Fruit fly (Drosophila melanogaster): ENCODE data around the gene CG8773.

The CG8773 gene

dm6 chr3R:13275473-13275872 lies 19.1 kb upstream of the CG8773 start:
- no peak for TF ChIP-seq pnt (GFP tag; optimal IDR thresholded peaks at IDR 0.05)
- peak; percentile 52 for TF ChIP-seq CG31224 (GFP tag; IDR thresholded peaks at IDR 0.05)

- TF ChIP-seq HmgZ (tag; optimal IDR thresholded peaks at IDR 0.05) (no peak), Blimp-1 (GFP tag; optimal IDR thresholded peaks at IDR 0.05) (peak; percentile 52), bsh (GFP tag; optimal IDR thresholded peaks at IDR 0.05) (no peak), CG3847 (GFP tag; IDR thresholded peaks at IDR 0.05) (no peak), emc (GFP tag; optimal IDR thresholded peaks at IDR 0.05) (no peak), da (GFP tag; optimal IDR thresholded peaks at IDR 0.05) (no peak), kah (GFP tag; optimal IDR thresholded peaks at IDR 0.05) (no peak), crc (GFP tag; optimal IDR thresholded peaks at IDR 0.05) (no peak), BtbVII (GFP tag; optimal IDR thresholded peaks at IDR 0.05) (no peak), CG13894 (tag; optimal IDR thresholded peaks at IDR 0.05) (peak; percentile 100), Deaf1 (tag; optimal IDR thresholded peaks at IDR 0.05) (peak; percentile 87), CG12769 (tag; optimal IDR thresholded peaks at IDR 0.05) (peak; percentile 32), Lim3 (GFP tag; IDR thresholded peaks at IDR 0.05) (no peak), rib (GFP tag; IDR thresholded peaks at IDR 0.05) (0 out of 2 replicates have a peak, but pooled peaks have one; percentile 24), CG10209 (GFP tag; optimal IDR thresholded peaks at IDR 0.05) (no peak), chinmo (GFP tag; IDR thresholded peaks at IDR 0.05; ENCODE audit: partially characterized antibody) (peak; percentile 53; the same call in 2 of the 4 replicates), CG31441 (GFP tag; IDR thresholded peaks at IDR 0.05) (no peak), sd (tag; optimal IDR thresholded peaks at IDR 0.05) (no peak), C15 (GFP tag; IDR thresholded peaks at IDR 0.05) (no peak), CG8388 (GFP tag; optimal IDR thresholded peaks at IDR 0.05) (peak; percentile 36), NfI (GFP tag; optimal IDR thresholded peaks at IDR 0.05) (no peak), BEAF-32 (GFP tag; optimal IDR thresholded peaks at IDR 0.05) (peak; percentile 2), CG1529 (GFP tag; optimal IDR thresholded peaks at IDR 0.05) (no peak), Dad (GFP tag; optimal IDR thresholded peaks at IDR 0.05) (no peak), Adf1 (GFP tag; IDR thresholded peaks at IDR 0.05) (peak; percentile 40; the same call in 1 of the 2 replicates)
These were observed 15.1 kb upstream of the CG8773 start, which contains the start of gene CG8630 for dm6 chr3R:13279419-13279818. Gene CG8630 (plus strand): TSS chr3R:13279721.

DNA sequence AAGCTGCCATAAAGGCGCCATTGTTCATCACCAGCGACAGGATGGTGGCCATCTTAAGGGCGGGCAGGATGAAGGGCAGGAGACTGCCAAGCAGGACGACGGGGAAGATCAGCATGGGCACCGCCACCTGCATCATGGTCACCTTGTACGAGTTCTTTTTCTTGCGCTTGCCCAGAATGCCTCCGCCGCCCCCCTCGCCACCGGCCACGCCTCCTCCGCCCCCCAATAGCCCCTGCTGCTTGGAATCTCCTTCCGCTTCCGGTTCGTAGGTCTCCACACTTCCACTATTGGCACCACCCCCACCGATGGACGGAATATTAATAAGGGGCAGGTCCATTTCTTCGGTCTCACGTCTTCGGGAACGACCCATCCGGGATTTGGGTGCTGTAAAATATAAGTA lies 9.4 kb upstream of the CG8773 start:
- TF ChIP-seq CG1602 (GFP tag; optimal IDR thresholded peaks at IDR 0.05) (no peak), crol (GFP tag; IDR thresholded peaks at IDR 0.05) (0 out of 2 replicates have a peak, but pooled peaks have one; percentile 21), da (GFP tag; optimal IDR thresholded peaks at IDR 0.05) (no peak), CG10147 (GFP tag; optimal IDR thresholded peaks at IDR 0.05) (no peak), CG12391 (tag; optimal IDR thresholded peaks at IDR 0.05) (no peak), CG3065 (GFP tag; optimal IDR thresholded peaks at IDR 0.05) (no peak), al (GFP tag; IDR thresholded peaks at IDR 0.05) (0 out of 2 replicates have a peak, but pooled peaks have one; percentile 7), Mrtf (GFP tag; IDR thresholded peaks at IDR 0.05) (0 out of 3 replicates have a peak, but pooled peaks have one; percentile 36), CG2678 (tag; optimal IDR thresholded peaks at IDR 0.05) (no peak), pum (GFP tag; optimal IDR thresholded peaks at IDR 0.05) (no peak), trh (GFP tag; optimal IDR thresholded peaks at IDR 0.05) (no peak), Hr39 (optimal IDR thresholded peaks at IDR 0.05) (peak; percentile 50)

Data from whole organism, embryonic.